Worm (Caenorhabditis elegans): ENCODE measurements around the gene K02B7.3.

K02B7.3 gene

ce11 chrII:14673636-14674035 lies 21.5 kb downstream of the K02B7.3 start:
- no peak for TF ChIP-seq dao-5 (tag; optimal IDR thresholded peaks at IDR 0.05)
- TF ChIP-seq W03F9.2 (tag; optimal IDR thresholded peaks at IDR 0.05): no peak
- no peak for TF ChIP-seq him-1 (tag; optimal IDR thresholded peaks at IDR 0.05)

DNA sequence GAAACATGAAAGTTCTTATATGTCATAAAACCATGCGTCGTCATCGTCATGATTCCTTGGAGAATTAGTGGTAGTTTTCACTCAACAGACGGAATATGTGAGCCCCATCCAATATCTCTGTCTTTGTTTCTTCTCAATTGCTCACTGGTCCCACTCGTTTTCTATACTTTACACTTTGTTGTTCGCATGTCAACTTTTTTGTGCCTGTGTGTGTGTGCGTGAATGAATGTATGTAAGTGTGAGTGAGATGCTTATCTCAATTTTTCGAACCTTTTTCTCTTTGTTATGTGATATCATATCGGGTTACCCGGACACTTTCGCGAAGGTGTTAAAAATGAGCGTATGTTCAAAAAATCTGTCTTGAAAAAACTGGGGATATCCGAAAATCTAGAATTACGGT lies 23.0 kb downstream of the K02B7.3 start:
- no peak for TF ChIP-seq W03F9.2 (tag; optimal IDR thresholded peaks at IDR 0.05)
- TF ChIP-seq him-1 (tag; optimal IDR thresholded peaks at IDR 0.05): no peak
- TF ChIP-seq dao-5 (tag; optimal IDR thresholded peaks at IDR 0.05): no peak

DNA sequence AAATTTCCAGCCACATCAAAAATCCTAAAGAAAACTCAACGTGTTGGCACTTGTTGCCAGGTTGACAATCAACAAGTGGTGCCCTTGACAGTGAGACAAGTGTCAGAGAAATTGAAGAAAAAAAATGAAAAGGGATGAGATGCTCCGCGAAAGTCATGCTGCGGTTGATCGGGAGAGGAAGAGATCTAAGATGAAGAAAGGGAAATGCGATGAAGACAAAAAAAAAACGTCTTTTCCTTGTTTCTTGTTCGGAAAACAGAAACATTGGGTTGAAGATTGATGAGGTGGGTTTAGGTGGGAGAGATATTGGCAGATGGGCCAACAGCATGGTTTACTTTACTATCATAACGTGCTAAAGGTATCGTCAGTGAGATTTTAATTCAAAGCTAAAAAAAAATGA lies 24.9 kb downstream of the K02B7.3 start:
- TF ChIP-seq dao-5 (tag; optimal IDR thresholded peaks at IDR 0.05): no peak
- no peak for TF ChIP-seq him-1 (tag; optimal IDR thresholded peaks at IDR 0.05)
- TF ChIP-seq W03F9.2 (tag; optimal IDR thresholded peaks at IDR 0.05): no peak

- no peak for TF ChIP-seq him-1 (tag; optimal IDR thresholded peaks at IDR 0.05)
These were observed 26.5 kb downstream of the K02B7.3 start for ce11 chrII:14668608-14669007.

DNA sequence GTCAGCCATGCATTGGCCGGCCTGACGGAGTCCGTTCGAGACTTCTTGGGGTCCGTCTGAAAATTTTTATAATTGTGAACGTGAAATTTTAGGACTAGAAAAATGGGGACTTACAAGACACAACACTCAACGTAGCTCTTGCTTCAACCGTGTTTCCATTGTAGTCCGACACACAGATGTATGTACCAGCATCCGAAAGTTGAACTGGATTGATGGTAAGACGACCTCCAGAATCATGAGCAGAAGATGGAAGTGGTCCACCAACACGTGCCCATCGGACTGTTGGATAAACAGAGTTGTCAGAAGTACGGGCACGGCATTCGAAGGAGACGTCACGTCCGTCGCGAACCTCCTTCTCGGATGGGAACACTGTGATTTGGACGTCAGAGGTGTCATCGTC lies 28.8 kb downstream of the K02B7.3 start:
- no peak for TF ChIP-seq dao-5 (tag; optimal IDR thresholded peaks at IDR 0.05)
- no peak for TF ChIP-seq W03F9.2 (tag; optimal IDR thresholded peaks at IDR 0.05)
- TF ChIP-seq him-1 (tag; optimal IDR thresholded peaks at IDR 0.05): no peak

- TF ChIP-seq W03F9.2 (tag; optimal IDR thresholded peaks at IDR 0.05): no peak
- TF ChIP-seq dao-5 (tag; optimal IDR thresholded peaks at IDR 0.05): no peak
- TF ChIP-seq him-1 (tag; optimal IDR thresholded peaks at IDR 0.05): no peak
These were observed 30.2 kb downstream of the K02B7.3 start for ce11 chrII:14664647-14665518.

DNA sequence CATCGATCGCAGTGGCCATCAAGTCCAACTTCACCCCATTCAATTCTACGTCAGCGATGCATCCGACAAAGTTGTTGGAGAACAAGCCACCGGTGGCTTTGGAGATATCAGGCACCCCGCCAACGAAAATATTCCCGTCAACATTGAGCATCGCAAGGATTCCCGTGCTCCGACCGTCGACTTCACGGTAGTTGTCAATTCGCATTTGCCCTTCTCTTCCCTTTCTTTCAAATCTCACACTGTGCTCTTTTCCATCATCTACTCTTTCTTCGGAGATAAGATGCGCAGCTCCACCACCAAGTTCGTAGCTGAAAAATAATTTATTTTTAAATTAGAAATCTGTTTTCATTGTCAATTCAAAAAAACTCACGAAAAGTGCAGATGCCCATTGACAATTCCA lies 47.6 kb downstream of the K02B7.3 start:
- TF ChIP-seq W03F9.2 (tag; optimal IDR thresholded peaks at IDR 0.05): no peak

- TF ChIP-seq dao-5 (tag; optimal IDR thresholded peaks at IDR 0.05): no peak
- no peak for TF ChIP-seq W03F9.2 (tag; optimal IDR thresholded peaks at IDR 0.05)
- TF ChIP-seq him-1 (tag; optimal IDR thresholded peaks at IDR 0.05): no peak
These were observed 49.8 kb downstream of the K02B7.3 start for ce11 chrII:14645290-14645689.

- no peak for TF ChIP-seq dao-5 (tag; optimal IDR thresholded peaks at IDR 0.05)
- no peak for TF ChIP-seq W03F9.2 (tag; optimal IDR thresholded peaks at IDR 0.05)
- TF ChIP-seq him-1 (tag; optimal IDR thresholded peaks at IDR 0.05): no peak
These were observed 50.6 kb downstream of the K02B7.3 start for ce11 chrII:14644465-14644864.

Data from whole organism, L4/young adult.